Worm (Caenorhabditis elegans) whole organism, L4 larva: ENCODE results near the gene F35A5.8.

Experiments
- D1046.2 ChIP-seq: fragments of 200-800 bp; sonication (Bioruptor generic); IDR thresholded peaks from 2 replicates; pipeline ENCODE4 v1.3.6; 2022; ENCODE audit warnings: missing genetic modification characterization, missing compliant biosample characterization
- F26F4.8 ChIP-seq: fragments of 200-800 bp; sonication (Bioruptor generic); conservative IDR thresholded peaks from 2 replicates; pipeline ENCODE4 v1.3.6; 2022; ENCODE audit warnings: missing genetic modification characterization, missing compliant biosample characterization
- F37D6.2 ChIP-seq: sonication (generic microtip); optimal IDR thresholded peaks from 2 replicates; lab custom pipeline; 2016; ENCODE audit warnings: mild to moderate bottlenecking, missing genetic modification characterization, missing compliant biosample characterization
- F44E2.7 ChIP-seq: fragments of 200-800 bp; sonication (Bioruptor generic); IDR thresholded peaks from 2 replicates; pipeline ENCODE4 v2.1.2; 2022; ENCODE audit warnings: missing genetic modification characterization, missing compliant biosample characterization
- F49E8.2 ChIP-seq: sonication (generic microtip); optimal IDR thresholded peaks from 2 replicates; lab custom pipeline; 2016; ENCODE audit warnings: missing compliant biosample characterization, mild to moderate bottlenecking, missing genetic modification characterization, borderline replicate concordance
- T20F7.1 ChIP-seq: fragments of 200-800 bp; sonication (Bioruptor generic); optimal IDR thresholded peaks from 2 replicates; lab custom pipeline; 2018; ENCODE audit warnings: mild to moderate bottlenecking, missing genetic modification characterization, missing compliant biosample characterization
- Y48G9A.11 ChIP-seq: fragments of 200-800 bp; sonication (Bioruptor generic); IDR thresholded peaks from 2 replicates; pipeline ENCODE4 v1.3.6; 2022; ENCODE audit warnings: missing genetic modification reagents, missing genetic modification characterization, missing compliant biosample characterization
- Y5F2A.4 ChIP-seq: fragments of 200-800 bp; sonication (Bioruptor generic); optimal IDR thresholded peaks from 2 replicates; lab custom pipeline; 2018; ENCODE audit warnings: mild to moderate bottlenecking, missing genetic modification characterization, missing compliant biosample characterization
- Y75B8A.6 ChIP-seq: fragments of 200-800 bp; sonication (Bioruptor generic); IDR thresholded peaks from 2 replicates; pipeline ENCODE4 v1.3.6; 2022; ENCODE audit warnings: missing genetic modification reagents, missing genetic modification characterization, missing compliant biosample characterization
- aha-1 ChIP-seq: fragments of 150-350 bp; peaks from one replicate; lab custom pipeline; 2014; ENCODE audit warnings: missing biosample characterization, missing genetic modification characterization
- aly-2 ChIP-seq: sonication (generic microtip); optimal IDR thresholded peaks from 2 replicates; lab custom pipeline; 2018; ENCODE audit warnings: missing biosample characterization, missing genetic modification characterization
- ama-1 ChIP-seq: fragments of 150-350 bp; optimal IDR thresholded peaks from 2 replicates; lab custom pipeline; 2014; ENCODE audit warnings: inconsistent platforms, mixed read lengths
- arid-1 ChIP-seq: fragments of 200-800 bp; sonication (Bioruptor generic); conservative IDR thresholded peaks from 2 replicates; pipeline ENCODE4 v1.3.6; 2022; ENCODE audit warnings: missing genetic modification reagents, missing genetic modification characterization, missing compliant biosample characterization
- attf-4 ChIP-seq: sonication (generic microtip); optimal IDR thresholded peaks from 3 replicates; lab custom pipeline; 2017; ENCODE audit warnings: missing biosample characterization, missing genetic modification characterization
- ceh-28 ChIP-seq: fragments of 150-350 bp; optimal IDR thresholded peaks from 2 replicates; lab custom pipeline; 2014; ENCODE audit warnings: missing biosample characterization, missing genetic modification reagents, missing genetic modification characterization
- ceh-32 ChIP-seq: sonication (generic microtip); optimal IDR thresholded peaks from 2 replicates; lab custom pipeline; 2016; ENCODE audit warnings: mild to moderate bottlenecking, missing genetic modification characterization, missing compliant biosample characterization; ENCODE audit not compliant: poor library complexity
- ceh-44 ChIP-seq: fragments of 200-800 bp; sonication (Bioruptor generic); IDR thresholded peaks from 2 replicates; pipeline ENCODE4 v1.3.6; 2022; ENCODE audit warnings: missing genetic modification reagents, missing genetic modification characterization, missing compliant biosample characterization
- ceh-82 ChIP-seq: sonication (generic microtip); optimal IDR thresholded peaks from 2 replicates; lab custom pipeline; 2017; ENCODE audit warnings: missing biosample characterization, missing genetic modification characterization
- daf-12 ChIP-seq: fragments of 150-350 bp; optimal IDR thresholded peaks from 2 replicates; lab custom pipeline; 2014; ENCODE audit warnings: missing biosample characterization, missing genetic modification reagents, missing genetic modification characterization
- daf-16 ChIP-seq, 3 experiments: sonication (generic microtip); optimal IDR thresholded peaks; 2 replicates each; lab custom pipeline; 2016 to 2017; ENCODE audit warnings: missing genetic modification characterization in 3 of 3, missing genetic modification reagents in 3 of 3, mild to moderate bottlenecking in 2 of 3, missing compliant biosample characterization in 2 of 3, missing biosample characterization in 1 of 3, moderate library complexity in 1 of 3
- daf-19 ChIP-seq: fragments of 200-800 bp; sonication (Bioruptor generic); conservative IDR thresholded peaks from 2 replicates; pipeline ENCODE4 v1.3.6; 2022; ENCODE audit warnings: missing genetic modification characterization, missing compliant biosample characterization
- daf-8 ChIP-seq: fragments of 200-800 bp; sonication (Bioruptor generic); IDR thresholded peaks from 2 replicates; pipeline ENCODE4 v1.3.6; 2022; ENCODE audit warnings: missing genetic modification characterization, missing compliant biosample characterization
- dmd-6 ChIP-seq: fragments of 200-800 bp; sonication (Bioruptor generic); IDR thresholded peaks from 2 replicates; pipeline ENCODE4 v1.3.6; 2022; ENCODE audit warnings: missing genetic modification reagents, missing genetic modification characterization, missing compliant biosample characterization
- dmd-9 ChIP-seq: fragments of 200-800 bp; sonication (Bioruptor generic); IDR thresholded peaks from 2 replicates; pipeline ENCODE4 v1.3.6; 2022; ENCODE audit warnings: missing genetic modification reagents, missing genetic modification characterization, missing compliant biosample characterization
- dve-1 ChIP-seq: sonication (generic microtip); optimal IDR thresholded peaks from 2 replicates; lab custom pipeline; 2017; ENCODE audit warnings: antibody characterized with exemption, mild to moderate bottlenecking, missing genetic modification characterization, missing compliant biosample characterization; ENCODE audit not compliant: insufficient read depth
- egl-43 ChIP-seq: fragments of 200-800 bp; sonication (Bioruptor generic); IDR thresholded peaks from 2 replicates; pipeline ENCODE4 v1.3.6; 2022; ENCODE audit warnings: missing genetic modification reagents, missing genetic modification characterization, missing compliant biosample characterization
- fkh-10 ChIP-seq: fragments of 150-350 bp; optimal IDR thresholded peaks from 2 replicates; lab custom pipeline; 2014; ENCODE audit warnings: missing biosample characterization, missing genetic modification reagents, missing genetic modification characterization
- hif-1 ChIP-seq, 2 experiments: sonication (generic microtip); optimal IDR thresholded peaks; 2 replicates each; lab custom pipeline; 2016 to 2017; ENCODE audit warnings: missing compliant biosample characterization in 2 of 2, missing genetic modification characterization in 2 of 2, missing genetic modification reagents in 2 of 2, missing genotype in 2 of 2, mild to moderate bottlenecking in 1 of 2
- hlh-11 ChIP-seq: fragments of 200-800 bp; sonication (Bioruptor generic); optimal IDR thresholded peaks from 2 replicates; lab custom pipeline; 2018; ENCODE audit warnings: mild to moderate bottlenecking, missing genetic modification characterization, missing compliant biosample characterization
- lim-7 ChIP-seq: fragments of 200-800 bp; sonication (Bioruptor generic); IDR thresholded peaks from 2 replicates; pipeline ENCODE4 v1.3.6; 2022; ENCODE audit warnings: missing genetic modification characterization, missing compliant biosample characterization
- lin-15B ChIP-seq: fragments of 150-350 bp; sonication (generic microtip); optimal IDR thresholded peaks from 3 replicates; lab custom pipeline; 2014; ENCODE audit warnings: missing biosample characterization, missing genetic modification characterization
- lsy-2 ChIP-seq, 2 experiments: fragments of 150-350 bp in 1 of 2; sonication (generic microtip) in 1 of 2; optimal IDR thresholded peaks; 2 replicates each; lab custom pipeline; 2014 to 2017; ENCODE audit warnings: missing biosample characterization in 2 of 2, missing genetic modification characterization in 2 of 2
- madf-9 ChIP-seq: fragments of 200-800 bp; sonication (Bioruptor generic); conservative IDR thresholded peaks from 2 replicates; pipeline ENCODE4 v1.3.6; 2022; ENCODE audit warnings: missing genetic modification reagents, missing genetic modification characterization, missing compliant biosample characterization
- mdt-29 ChIP-seq: fragments of 200-800 bp; sonication (Bioruptor generic); IDR thresholded peaks from 2 replicates; pipeline ENCODE4 v1.3.6; 2022; ENCODE audit warnings: missing genetic modification reagents, missing genetic modification characterization, missing compliant biosample characterization
- mxl-2 ChIP-seq: fragments of 200-800 bp; sonication (Bioruptor generic); conservative IDR thresholded peaks from 2 replicates; pipeline ENCODE4 v1.3.6; 2022; ENCODE audit warnings: missing genetic modification reagents, missing genetic modification characterization, missing compliant biosample characterization
- nhr-102 ChIP-seq: sonication (generic microtip); optimal IDR thresholded peaks from 2 replicates; lab custom pipeline; 2016; ENCODE audit warnings: mild to moderate bottlenecking, missing genetic modification characterization, moderate library complexity, missing compliant biosample characterization
- nhr-11 ChIP-seq: fragments of 150-350 bp; optimal IDR thresholded peaks from 2 replicates; lab custom pipeline; 2014; ENCODE audit warnings: missing biosample characterization, missing genetic modification characterization
- nhr-237 ChIP-seq: sonication (generic microtip); optimal IDR thresholded peaks from 2 replicates; lab custom pipeline; 2017; ENCODE audit warnings: missing biosample characterization, missing genetic modification characterization
- nhr-25 ChIP-seq: sonication (generic microtip); optimal IDR thresholded peaks from 2 replicates; lab custom pipeline; 2017; ENCODE audit warnings: missing genetic modification characterization, mild to moderate bottlenecking, missing compliant biosample characterization, antibody characterized with exemption, moderate library complexity, borderline replicate concordance; ENCODE audit not compliant: insufficient read depth
- nhr-77 ChIP-seq: fragments of 150-350 bp; optimal IDR thresholded peaks from 2 replicates; lab custom pipeline; 2014; ENCODE audit warnings: missing biosample characterization, missing genetic modification characterization
- php-3 ChIP-seq: fragments of 200-800 bp; sonication (Bioruptor generic); IDR thresholded peaks from 2 replicates; pipeline ENCODE4 v1.3.6; 2022; ENCODE audit warnings: missing genetic modification reagents, missing genetic modification characterization, missing compliant biosample characterization
- rbr-2 ChIP-seq: sonication (generic microtip); optimal IDR thresholded peaks from 2 replicates; lab custom pipeline; 2016; ENCODE audit warnings: missing genotype, missing genetic modification characterization, missing compliant biosample characterization
- set-16 ChIP-seq: fragments of 200-800 bp; sonication (Bioruptor generic); IDR thresholded peaks from 2 replicates; pipeline ENCODE4 v1.3.6; 2022; ENCODE audit warnings: missing genetic modification reagents, missing genetic modification characterization, missing compliant biosample characterization
- snpc-1.2 ChIP-seq: fragments of 200-800 bp; sonication (Bioruptor generic); IDR thresholded peaks from 2 replicates; pipeline ENCODE4 v1.3.6; 2022; ENCODE audit warnings: missing genetic modification reagents, missing genetic modification characterization, missing compliant biosample characterization
- tag-97 ChIP-seq: fragments of 200-800 bp; sonication (Bioruptor generic); IDR thresholded peaks from 2 replicates; pipeline ENCODE4 v1.3.6; 2022; ENCODE audit warnings: missing genetic modification characterization, missing compliant biosample characterization
- unc-39 ChIP-seq: sonication (generic microtip); optimal IDR thresholded peaks from 2 replicates; lab custom pipeline; 2017; ENCODE audit warnings: missing biosample characterization, missing genetic modification characterization
- unc-62 ChIP-seq, 3 experiments: fragments of 150-350 bp in 1 of 3; sonication (generic microtip); optimal IDR thresholded peaks in 2 of 3; peaks in 1 of 3; 1 replicate in 1 of 3; 2 replicates in 2 of 3; lab custom pipeline; 2014 to 2017; ENCODE audit warnings: missing biosample characterization in 3 of 3, missing genetic modification characterization in 3 of 3, missing genetic modification reagents in 3 of 3, missing genotype in 1 of 3
- zag-1 ChIP-seq: fragments of 150-350 bp; optimal IDR thresholded peaks from 2 replicates; lab custom pipeline; 2014; ENCODE audit warnings: missing biosample characterization, missing genetic modification characterization
- zfp-2 ChIP-seq: sonication (generic microtip); optimal IDR thresholded peaks from 2 replicates; lab custom pipeline; 2016; ENCODE audit warnings: mild to moderate bottlenecking, missing genetic modification characterization, missing compliant biosample characterization
- zfp-3 ChIP-seq: fragments of 200-800 bp; sonication (Bioruptor generic); conservative IDR thresholded peaks from 2 replicates; pipeline ENCODE4 v1.3.6; 2022; ENCODE audit warnings: missing genetic modification reagents, missing genetic modification characterization, missing compliant biosample characterization
- ztf-11 ChIP-seq: fragments of 150-350 bp; optimal IDR thresholded peaks from 2 replicates; lab custom pipeline; 2014; ENCODE audit warnings: missing biosample characterization, missing genetic modification characterization

The F35A5.8 gene

DNA sequence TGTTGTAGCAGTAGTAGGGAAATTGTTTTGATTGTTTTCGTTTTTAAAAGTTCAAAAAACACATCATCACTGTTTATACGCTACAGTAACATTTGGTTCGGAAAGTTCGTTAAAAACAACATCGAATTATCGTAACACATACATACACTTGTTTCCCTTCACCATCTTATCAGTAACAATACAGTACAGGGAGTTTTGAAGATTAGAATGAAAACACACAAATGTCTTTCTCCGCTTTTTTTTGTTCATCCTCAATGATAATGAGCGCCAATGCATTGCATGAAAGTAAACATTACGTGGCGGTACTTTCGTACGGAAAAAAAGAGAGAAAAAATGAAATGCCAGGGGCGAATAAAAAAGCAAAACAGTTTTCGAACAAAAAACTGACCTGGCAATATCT is 26.3 kb upstream of the F35A5.8 start:
- TF ChIP-seq daf-8 (GFP tag; lab: Robert Waterston, UW) (no peak), Y75B8A.6 (GFP tag; lab: Robert Waterston, UW) (no peak), T20F7.1 (peak; percentile 47), ceh-28 (tag; lab: Kevin White, UChicago) (no peak), ceh-82 (tag; lab: Kevin White, UChicago) (no peak), aha-1 (peak; percentile 83), ama-1 (lab: Kevin White, UChicago) (no peak), ztf-11 (no peak), madf-9 (GFP tag; lab: Robert Waterston, UW) (no peak), lin-15B (tag; lab: Kevin White, UChicago) (no peak), nhr-25 (no peak), lim-7 (GFP tag; lab: Robert Waterston, UW) (no peak), daf-12 (tag; lab: Kevin White, UChicago) (no peak), egl-43 (GFP tag; lab: Robert Waterston, UW) (no peak), unc-39 (tag; lab: Kevin White, UChicago) (no peak), dve-1 (tag; lab: Kevin White, UChicago) (peak; percentile 96), daf-16 (GFP tag; optimal IDR thresholded peaks at IDR 0.05; lab: Kevin White, UChicago) (peak in 1 of 2 experiments; percentile 18), daf-16 (tag; optimal IDR thresholded peaks at IDR 0.05; lab: Kevin White, UChicago) (peak; percentile 100), nhr-102 (tag; lab: Kevin White, UChicago) (peak; percentile 52), zfp-2 (no peak), php-3 (peak; percentile 63; the same call in 1 of the 2 replicates), nhr-237 (tag; lab: Kevin White, UChicago) (no peak), nhr-77 (tag; lab: Kevin White, UChicago) (peak; percentile 93), daf-19 (no peak), F44E2.7 (GFP tag; lab: Robert Waterston, UW) (no peak), mxl-2 (GFP tag; lab: Robert Waterston, UW) (no peak), ceh-44 (GFP tag; lab: Robert Waterston, UW) (no peak), hif-1 (tag; optimal IDR thresholded peaks at IDR 0.05; lab: Kevin White, UChicago) (no peak), set-16 (GFP tag; lab: Robert Waterston, UW) (no peak), Y5F2A.4 (GFP tag; lab: Kevin White, UChicago) (no peak), dmd-6 (GFP tag; lab: Robert Waterston, UW) (peak; percentile 77), lsy-2 (tag; optimal IDR thresholded peaks at IDR 0.05; lab: Kevin White, UChicago) (peak in 1 of 2 experiments; percentile 37), hlh-11 (tag; lab: Kevin White, UChicago) (peak; percentile 86), F49E8.2 (no peak), F26F4.8 (GFP tag; lab: Robert Waterston, UW) (no peak), snpc-1.2 (GFP tag; lab: Robert Waterston, UW) (no peak), rbr-2 (tag; lab: Kevin White, UChicago) (no peak), dmd-9 (GFP tag; lab: Robert Waterston, UW) (no peak), fkh-10 (GFP tag; lab: Kevin White, UChicago) (no peak), unc-62 (GFP tag; optimal IDR thresholded peaks at IDR 0.05 in 1 of 2; lab: Kevin White, UChicago) (peak in 1 of 2 experiments; percentile 23), unc-62 (tag; optimal IDR thresholded peaks at IDR 0.05; lab: Kevin White, UChicago) (no peak), F37D6.2 (tag; lab: Kevin White, UChicago) (no peak), zfp-3 (GFP tag; lab: Robert Waterston, UW) (no peak), tag-97 (no peak), attf-4 (tag; lab: Kevin White, UChicago) (no peak), nhr-11 (no peak), aly-2 (tag; lab: Kevin White, UChicago) (no peak), arid-1 (no peak), zag-1 (tag; lab: Kevin White, UChicago) (no peak), ceh-32 (no peak), mdt-29 (no peak), Y48G9A.11 (GFP tag; lab: Robert Waterston, UW) (no peak), D1046.2 (GFP tag; lab: Robert Waterston, UW) (no peak)
